Worm (Caenorhabditis elegans) whole organism, early embryonic: ENCODE results near the gene hpo-18.

Experiments used
- ama-1 ChIP-seq: fragments of 150-350 bp; optimal IDR thresholded peaks from 2 replicates; lab custom pipeline; 2014
- ets-7 ChIP-seq: sonication (generic microtip); optimal IDR thresholded peaks from 2 replicates; lab custom pipeline; 2016; ENCODE audit warnings: missing genotype, missing genetic modification characterization, missing compliant biosample characterization
- hmg-4 ChIP-seq: fragments of 200-800 bp; sonication (Bioruptor generic); optimal IDR thresholded peaks from 2 replicates; lab custom pipeline; 2018; ENCODE audit warnings: mild to moderate bottlenecking, missing genetic modification characterization, missing compliant biosample characterization
- sea-1 ChIP-seq: fragments of 200-800 bp; sonication (Bioruptor generic); conservative IDR thresholded peaks from 2 replicates; pipeline ENCODE4 v1.3.6; 2022; ENCODE audit warnings: missing genetic modification characterization, missing compliant biosample characterization
- tbx-11 ChIP-seq: fragments of 200-800 bp; sonication (Bioruptor generic); IDR thresholded peaks from 2 replicates; pipeline ENCODE4 v1.3.6; 2022; ENCODE audit warnings: missing genetic modification characterization, missing compliant biosample characterization
- tra-4 ChIP-seq: sonication (generic microtip); optimal IDR thresholded peaks from 2 replicates; lab custom pipeline; 2017; ENCODE audit warnings: missing genetic modification characterization, missing compliant biosample characterization

- TF ChIP-seq hmg-4 (no peak), tbx-11 (no peak), ama-1 (lab: Kevin White, UChicago) (no peak), sea-1 (GFP tag; lab: Robert Waterston, UW) (no peak), ets-7 (no peak), tra-4 (tag; lab: Kevin White, UChicago) (no peak)
Measured at ce11 chrV:4382298-4382697, 36.1 kb upstream of the hpo-18 start, which contains the start of gene F13A2.1.
